Fruit fly (Drosophila melanogaster): Measurements from ENCODE around the gene CkIIalpha-i1.
A peak's percentile ranks its signal among the peaks of the same experiment; 100 is the strongest.

CkIIalpha-i1 gene

DNA sequence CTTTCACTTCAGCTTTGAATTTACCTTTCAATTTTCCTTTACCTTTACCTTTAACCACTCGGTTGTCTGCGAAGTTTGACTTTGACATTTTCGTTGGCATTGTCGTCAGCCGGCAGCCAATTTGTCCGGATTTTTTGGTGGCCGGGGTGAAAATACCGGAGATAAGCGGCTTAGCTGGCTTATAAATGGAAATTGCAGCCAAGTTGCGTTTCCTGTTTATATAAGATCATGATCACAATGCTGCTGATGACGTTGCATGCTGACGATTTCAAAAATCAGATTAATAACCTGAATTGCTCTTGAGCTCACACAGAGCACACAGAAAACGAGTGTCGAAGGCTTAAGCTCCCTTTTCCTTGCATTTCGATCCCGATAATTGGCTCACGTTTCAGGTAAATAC, 38.9 kb upstream of the CkIIalpha-i1 start:
- TF ChIP-seq achi (GFP tag; optimal IDR thresholded peaks at IDR 0.05), result no peak
- TF ChIP-seq CG9139 (GFP tag; optimal IDR thresholded peaks at IDR 0.05), result no peak
- no peak for TF ChIP-seq CG8632 (GFP tag; optimal IDR thresholded peaks at IDR 0.05)
- TF ChIP-seq Eip93F (GFP tag; optimal IDR thresholded peaks at IDR 0.05), result no peak
- TF ChIP-seq CG8319 (GFP tag; optimal IDR thresholded peaks at IDR 0.05), result no peak
- TF ChIP-seq CG1621 (tag; optimal IDR thresholded peaks at IDR 0.05), result no peak
- no peak for TF ChIP-seq CG34406 (GFP tag; optimal IDR thresholded peaks at IDR 0.05)
- no peak for TF ChIP-seq salr (GFP tag; optimal IDR thresholded peaks at IDR 0.05)
- TF ChIP-seq CG6163 (GFP tag; IDR thresholded peaks at IDR 0.05), result no peak
- TF ChIP-seq lz (GFP tag; optimal IDR thresholded peaks at IDR 0.05), result no peak
- no peak for TF ChIP-seq eg (GFP tag; IDR thresholded peaks at IDR 0.05)
- no peak for TF ChIP-seq ss (GFP tag; optimal IDR thresholded peaks at IDR 0.05)

DNA sequence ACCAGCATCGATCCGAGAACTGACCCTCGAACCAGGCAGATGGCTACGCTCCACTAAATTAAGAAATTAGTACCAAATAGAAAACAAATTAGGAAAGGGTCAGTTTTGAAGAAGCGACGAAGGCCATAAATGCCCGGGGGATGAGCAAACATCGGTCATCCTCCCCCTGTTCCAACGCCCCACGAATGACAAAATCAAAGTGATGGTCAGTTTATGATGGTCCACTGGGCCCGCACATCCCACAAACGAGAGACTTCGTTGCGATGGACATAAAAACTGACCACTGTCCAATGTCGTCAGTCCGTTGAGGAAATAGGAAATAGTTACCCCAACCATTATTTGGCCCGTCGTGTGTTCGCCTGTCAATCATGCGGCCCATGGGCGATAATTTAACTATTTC, 37.8 kb upstream of the CkIIalpha-i1 start:
- TF ChIP-seq Eip78C (GFP tag) (peak; percentile 43), fd85E (GFP tag; optimal IDR thresholded peaks at IDR 0.05) (no peak)

DNA sequence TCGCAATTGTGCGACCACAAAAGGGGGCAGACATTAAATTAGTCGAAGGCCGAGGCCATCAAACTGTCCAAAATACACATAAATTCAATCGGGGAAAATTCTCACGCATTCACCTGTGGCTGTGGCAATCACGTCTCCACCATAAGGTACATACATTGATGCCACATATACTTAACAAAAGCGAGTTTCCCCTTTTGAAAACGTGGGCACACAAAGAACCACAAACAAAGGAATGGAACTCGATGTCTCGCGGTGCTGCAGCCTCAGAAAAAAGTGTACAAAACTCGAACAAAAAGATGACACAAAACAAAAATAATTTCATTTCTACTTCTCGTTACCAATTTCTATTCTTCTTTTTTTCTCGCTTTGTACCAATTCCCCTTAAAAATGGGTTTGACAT, 31.4 kb upstream of the CkIIalpha-i1 start:
- peak; percentile 8 for TF ChIP-seq CG6808 (GFP tag; optimal IDR thresholded peaks at IDR 0.05)
- no peak for TF ChIP-seq vri (GFP tag; optimal IDR thresholded peaks at IDR 0.05)

dm6 chr3L:15787406-15787805, 29.4 kb upstream of the CkIIalpha-i1 start:
- TF ChIP-seq Hr38 (GFP tag; optimal IDR thresholded peaks at IDR 0.05) (no peak), CG10631 (GFP tag; optimal IDR thresholded peaks at IDR 0.05) (peak; percentile 27), CG6854 (GFP tag; optimal IDR thresholded peaks at IDR 0.05) (no peak), fd59A (GFP tag; optimal IDR thresholded peaks at IDR 0.05) (no peak), Ets96B (tag; optimal IDR thresholded peaks at IDR 0.05) (peak; percentile 7), Eip78C (GFP tag) (peak; percentile 75), ss (GFP tag; optimal IDR thresholded peaks at IDR 0.05) (no peak), achi (GFP tag; optimal IDR thresholded peaks at IDR 0.05) (peak; percentile 26)

DNA sequence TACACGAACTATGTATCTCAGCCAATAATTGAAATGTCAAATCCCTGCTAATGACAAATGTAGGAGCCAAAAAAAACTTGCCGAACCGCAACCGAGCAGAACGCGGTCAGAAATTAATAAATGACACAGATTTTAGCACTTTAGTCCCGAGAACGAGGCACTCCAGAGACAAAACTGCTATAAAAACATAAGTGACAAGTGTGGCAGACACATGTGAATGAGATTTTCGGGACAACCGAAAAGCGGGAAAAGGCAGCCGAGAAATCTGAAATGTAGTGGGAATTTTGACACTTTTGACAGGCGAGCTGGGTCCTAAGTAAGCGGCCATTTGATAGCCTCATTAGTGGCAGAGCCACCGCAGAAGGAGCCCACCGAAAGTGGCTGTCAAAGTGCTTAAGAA, 25.7 kb upstream of the CkIIalpha-i1 start:
- no peak for TF ChIP-seq Sox102F (GFP tag; optimal IDR thresholded peaks at IDR 0.05)
- no peak for TF ChIP-seq CG34406 (GFP tag; optimal IDR thresholded peaks at IDR 0.05)
- no peak for TF ChIP-seq CG3032 (tag; optimal IDR thresholded peaks at IDR 0.05)
- TF ChIP-seq salr (GFP tag; optimal IDR thresholded peaks at IDR 0.05), result no peak
- no peak for TF ChIP-seq CG16779 (tag; optimal IDR thresholded peaks at IDR 0.05)
- TF ChIP-seq CG10631 (GFP tag; optimal IDR thresholded peaks at IDR 0.05), result no peak
- TF ChIP-seq CG15336 (GFP tag; IDR thresholded peaks at IDR 0.05), result no peak

- no peak for TF ChIP-seq Sox14 (GFP tag; optimal IDR thresholded peaks at IDR 0.05)
- TF ChIP-seq CG6276 (GFP tag; optimal IDR thresholded peaks at IDR 0.05), result no peak
- no peak for TF ChIP-seq Eip93F (GFP tag; optimal IDR thresholded peaks at IDR 0.05)
- no peak for TF ChIP-seq dsx (GFP tag; optimal IDR thresholded peaks at IDR 0.05; ENCODE audit: poor library complexity, severe bottlenecking)
- TF ChIP-seq ss (GFP tag; optimal IDR thresholded peaks at IDR 0.05), result no peak
- TF ChIP-seq CG3919 (GFP tag; optimal IDR thresholded peaks at IDR 0.05), result no peak
Measured at dm6 chr3L:15794311-15794710, 22.5 kb upstream of the CkIIalpha-i1 start.

- no peak for TF ChIP-seq CG4318 (GFP tag; optimal IDR thresholded peaks at IDR 0.05)
- no peak for TF ChIP-seq CG16779 (tag; optimal IDR thresholded peaks at IDR 0.05)
- no peak for TF ChIP-seq salr (GFP tag; optimal IDR thresholded peaks at IDR 0.05)
- TF ChIP-seq Smox (GFP tag; optimal IDR thresholded peaks at IDR 0.05), result no peak
Measured at dm6 chr3L:15802117-15802516, 14.7 kb upstream of the CkIIalpha-i1 start.

Data from whole organism, prepupa.